Worm (Caenorhabditis elegans): ENCODE measurements around the gene atic-1.

Gene atic-1

DNA sequence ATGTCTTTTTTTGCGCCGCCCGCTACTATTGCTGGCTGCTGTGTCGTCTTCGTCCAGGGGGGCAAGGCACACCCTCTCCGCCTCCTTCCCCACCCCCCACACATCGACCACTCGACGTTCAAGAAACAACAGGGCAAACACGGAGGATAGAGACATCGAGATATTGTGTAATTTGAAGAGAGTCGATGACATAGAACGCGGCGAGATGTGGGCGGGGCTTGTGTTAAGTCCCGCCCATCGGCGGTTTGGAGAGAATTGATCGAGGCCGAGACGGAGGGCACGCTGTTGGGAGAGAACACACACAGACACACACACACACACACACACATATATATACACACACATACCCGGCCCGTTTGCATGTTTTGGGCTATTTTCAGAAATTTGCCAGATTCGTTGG lies 36.2 kb upstream of the atic-1 start (continued):
- peak; percentile 64 for TF ChIP-seq ceh-22 (tag; optimal IDR thresholded peaks at IDR 0.05)
- TF ChIP-seq pha-2 (tag; optimal IDR thresholded peaks at IDR 0.05), result no peak
- peak; percentile 42 for TF ChIP-seq elt-2 (tag; optimal IDR thresholded peaks at IDR 0.05)
- TF ChIP-seq T23F11.4 (GFP tag; optimal IDR thresholded peaks at IDR 0.05), result peak; percentile 32
- TF ChIP-seq syd-9 (tag; optimal IDR thresholded peaks at IDR 0.05), result peak; percentile 39
- TF ChIP-seq che-1 (tag; optimal IDR thresholded peaks at IDR 0.05), result peak; percentile 58
- TF ChIP-seq hlh-6 (tag; optimal IDR thresholded peaks at IDR 0.05), result peak; percentile 67
- peak; percentile 12 for TF ChIP-seq C38D4.7 (GFP tag; optimal IDR thresholded peaks at IDR 0.05)
- TF ChIP-seq Y22D7AL.16 (tag; optimal IDR thresholded peaks at IDR 0.05), result no peak
- TF ChIP-seq K02D7.2 (tag; optimal IDR thresholded peaks at IDR 0.05), result no peak
- no peak for TF ChIP-seq ama-1 (optimal IDR thresholded peaks at IDR 0.05)
- TF ChIP-seq elt-4 (tag; optimal IDR thresholded peaks at IDR 0.05), result no peak
- TF ChIP-seq sox-4 (tag; optimal IDR thresholded peaks at IDR 0.05), result peak; percentile 12
- no peak for TF ChIP-seq dve-1 (tag; optimal IDR thresholded peaks at IDR 0.05)
- peak; percentile 77 for TF ChIP-seq ceh-34 (tag; optimal IDR thresholded peaks at IDR 0.05)
- TF ChIP-seq ztf-16 (tag; optimal IDR thresholded peaks at IDR 0.05), result no peak
- peak; percentile 55 for TF ChIP-seq ceh-6 (GFP tag; optimal IDR thresholded peaks at IDR 0.05)
- TF ChIP-seq unc-55 (GFP tag; optimal IDR thresholded peaks at IDR 0.05), result peak; percentile 80
- TF ChIP-seq nhr-232 (tag; optimal IDR thresholded peaks at IDR 0.05), result no peak
- TF ChIP-seq ceh-14 (tag; optimal IDR thresholded peaks at IDR 0.05), result peak; percentile 44
- TF ChIP-seq eyg-1 (tag; optimal IDR thresholded peaks at IDR 0.05), result no peak
- peak; percentile 84 for TF ChIP-seq nfya-1 (tag; optimal IDR thresholded peaks at IDR 0.05)
- peak; percentile 42 for TF ChIP-seq ceh-48 (tag; optimal IDR thresholded peaks at IDR 0.05)
- no peak for TF ChIP-seq odd-2 (tag; optimal IDR thresholded peaks at IDR 0.05)
- TF ChIP-seq unc-3 (GFP tag; conservative IDR thresholded peaks at IDR 0.05), result no peak
- TF ChIP-seq unc-3 (tag; optimal IDR thresholded peaks at IDR 0.05), result no peak
- peak; percentile 74 for TF ChIP-seq ceh-19 (GFP tag; optimal IDR thresholded peaks at IDR 0.05)
- TF ChIP-seq nhr-11 (tag; optimal IDR thresholded peaks at IDR 0.05), result no peak
- no peak for TF ChIP-seq pag-3 (tag; optimal IDR thresholded peaks at IDR 0.05; ENCODE audit: borderline replicate concordance)
- TF ChIP-seq lim-6 (tag; optimal IDR thresholded peaks at IDR 0.05), result peak; percentile 0
- TF ChIP-seq ceh-9 (tag; optimal IDR thresholded peaks at IDR 0.05), result no peak
- peak; percentile 51 for TF ChIP-seq C08G9.2 (tag; optimal IDR thresholded peaks at IDR 0.05)
- peak; percentile 34 for TF ChIP-seq fkh-6 (tag; optimal IDR thresholded peaks at IDR 0.05)
- no peak for TF ChIP-seq lin-11 (tag; optimal IDR thresholded peaks at IDR 0.05)
- no peak for TF ChIP-seq pax-1 (tag; optimal IDR thresholded peaks at IDR 0.05)
- TF ChIP-seq ahr-1 (tag; optimal IDR thresholded peaks at IDR 0.05), result peak; percentile 1
- peak; percentile 36 for TF ChIP-seq tbx-7 (tag; optimal IDR thresholded peaks at IDR 0.05)
- peak; percentile 25 for TF ChIP-seq madf-2 (tag; optimal IDR thresholded peaks at IDR 0.05)
- TF ChIP-seq ceh-2 (tag; optimal IDR thresholded peaks at IDR 0.05), result peak; percentile 61
- TF ChIP-seq hlh-13 (GFP tag; optimal IDR thresholded peaks at IDR 0.05), result no peak
- no peak for TF ChIP-seq hlh-8 (tag; optimal IDR thresholded peaks at IDR 0.05)
- no peak for TF ChIP-seq ceh-24 (tag; optimal IDR thresholded peaks at IDR 0.05)

DNA sequence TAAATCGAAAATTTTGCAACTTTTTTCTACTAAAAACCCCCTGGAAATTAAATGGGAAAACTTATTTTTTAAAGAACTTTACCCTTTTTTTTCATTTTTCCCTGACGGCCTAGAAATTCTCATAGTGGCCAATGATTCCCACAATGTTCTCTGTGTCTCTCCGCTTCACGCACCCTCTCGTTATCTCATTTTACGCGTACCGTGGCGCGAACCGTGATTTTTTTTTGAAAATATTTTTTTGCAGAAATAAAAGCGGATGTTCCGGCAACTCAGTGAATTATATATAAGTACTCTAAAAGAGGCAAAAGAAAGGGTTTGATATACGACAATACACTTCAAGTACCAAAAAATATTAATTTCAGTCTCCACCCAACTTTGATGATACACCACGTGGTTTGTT lies 35.4 kb upstream of the atic-1 start, which contains the start of gene C06A6.2:
TSS of gene C06A6.2 (plus strand) at position 237 of the 400 bp plus-strand sequence.
- TF ChIP-seq lin-11 (tag; optimal IDR thresholded peaks at IDR 0.05) (no peak), ref-2 (tag; optimal IDR thresholded peaks at IDR 0.05) (no peak), ceh-34 (tag; optimal IDR thresholded peaks at IDR 0.05) (no peak), che-1 (tag; optimal IDR thresholded peaks at IDR 0.05) (no peak), elt-2 (tag; optimal IDR thresholded peaks at IDR 0.05) (no peak), ama-1 (optimal IDR thresholded peaks at IDR 0.05) (no peak), ceh-6 (GFP tag; optimal IDR thresholded peaks at IDR 0.05) (no peak), K09A11.1 (tag; optimal IDR thresholded peaks at IDR 0.05; ENCODE audit: insufficient read depth) (no peak), odd-2 (tag; optimal IDR thresholded peaks at IDR 0.05) (no peak)
